Worm (Caenorhabditis elegans) whole organism, early embryonic: ENCODE results near the gene ZK1320.7.
"Not testable (repeated sequence)": the region's sequence is repeated elsewhere in the genome, so short reads cannot be mapped to it uniquely, and the experiment has no call there.

Source experiments
- B0310.2 ChIP-seq: sonication (generic microtip); optimal IDR thresholded peaks from 2 replicates; lab custom pipeline; 2016; ENCODE audit warnings: mild to moderate bottlenecking, missing genetic modification characterization, missing compliant biosample characterization
- F13C5.2 ChIP-seq: sonication (generic microtip); optimal IDR thresholded peaks from 2 replicates; lab custom pipeline; 2017; ENCODE audit warnings: mild to moderate bottlenecking, missing genetic modification characterization, inconsistent platforms, missing compliant biosample characterization
- aly-1 ChIP-seq: sonication (generic microtip); optimal IDR thresholded peaks from 2 replicates; lab custom pipeline; 2016; ENCODE audit warnings: missing genetic modification characterization, missing compliant biosample characterization
- ama-1 ChIP-seq: fragments of 150-350 bp; optimal IDR thresholded peaks from 2 replicates; lab custom pipeline; 2014
- ceh-13 ChIP-seq: fragments of 200-800 bp; sonication (Bioruptor generic); optimal IDR thresholded peaks from 2 replicates; lab custom pipeline; 2018; ENCODE audit warnings: mild to moderate bottlenecking, missing genetic modification characterization, missing compliant biosample characterization
- ceh-36 ChIP-seq: sonication (generic microtip); optimal IDR thresholded peaks from 2 replicates; lab custom pipeline; 2016; ENCODE audit warnings: missing genetic modification characterization, inconsistent platforms, missing compliant biosample characterization
- ets-7 ChIP-seq: sonication (generic microtip); optimal IDR thresholded peaks from 2 replicates; lab custom pipeline; 2016; ENCODE audit warnings: missing genotype, missing genetic modification characterization, missing compliant biosample characterization
- flt-1 ChIP-seq: fragments of 200-800 bp; sonication (Bioruptor generic); IDR thresholded peaks from 2 replicates; pipeline ENCODE4 v1.3.6; 2022; ENCODE audit warnings: missing genetic modification characterization, missing compliant biosample characterization
- hmbx-1 ChIP-seq: sonication (generic microtip); optimal IDR thresholded peaks from 2 replicates; lab custom pipeline; 2016; ENCODE audit warnings: mild to moderate bottlenecking, missing genetic modification characterization, missing compliant biosample characterization
- hmg-4 ChIP-seq: fragments of 200-800 bp; sonication (Bioruptor generic); optimal IDR thresholded peaks from 2 replicates; lab custom pipeline; 2018; ENCODE audit warnings: mild to moderate bottlenecking, missing genetic modification characterization, missing compliant biosample characterization
- hnd-1 ChIP-seq: sonication (generic microtip); optimal IDR thresholded peaks from 2 replicates; lab custom pipeline; 2016; ENCODE audit warnings: missing genetic modification characterization, missing compliant biosample characterization
- pes-1 ChIP-seq: fragments of 200-800 bp; sonication (Bioruptor generic); IDR thresholded peaks from 2 replicates; pipeline ENCODE4 v1.3.6; 2022; ENCODE audit warnings: missing genetic modification reagents, missing genetic modification characterization, missing compliant biosample characterization
- scrt-1 ChIP-seq: fragments of 200-800 bp; sonication (Bioruptor generic); IDR thresholded peaks from 2 replicates; pipeline ENCODE4 v1.3.6; 2022; ENCODE audit warnings: missing genetic modification characterization, missing compliant biosample characterization
- sea-1 ChIP-seq: fragments of 200-800 bp; sonication (Bioruptor generic); conservative IDR thresholded peaks from 2 replicates; pipeline ENCODE4 v1.3.6; 2022; ENCODE audit warnings: missing genetic modification characterization, missing compliant biosample characterization
- tbx-11 ChIP-seq: fragments of 200-800 bp; sonication (Bioruptor generic); IDR thresholded peaks from 2 replicates; pipeline ENCODE4 v1.3.6; 2022; ENCODE audit warnings: missing genetic modification characterization, missing compliant biosample characterization
- tbx-37 ChIP-seq: fragments of 200-800 bp; sonication (Bioruptor generic); conservative IDR thresholded peaks from 2 replicates; pipeline ENCODE4 v1.3.6; 2022; ENCODE audit warnings: missing genetic modification reagents, missing genetic modification characterization, missing compliant biosample characterization
- tra-4 ChIP-seq: sonication (generic microtip); optimal IDR thresholded peaks from 2 replicates; lab custom pipeline; 2017; ENCODE audit warnings: missing genetic modification characterization, missing compliant biosample characterization

ZK1320.7 gene

DNA sequence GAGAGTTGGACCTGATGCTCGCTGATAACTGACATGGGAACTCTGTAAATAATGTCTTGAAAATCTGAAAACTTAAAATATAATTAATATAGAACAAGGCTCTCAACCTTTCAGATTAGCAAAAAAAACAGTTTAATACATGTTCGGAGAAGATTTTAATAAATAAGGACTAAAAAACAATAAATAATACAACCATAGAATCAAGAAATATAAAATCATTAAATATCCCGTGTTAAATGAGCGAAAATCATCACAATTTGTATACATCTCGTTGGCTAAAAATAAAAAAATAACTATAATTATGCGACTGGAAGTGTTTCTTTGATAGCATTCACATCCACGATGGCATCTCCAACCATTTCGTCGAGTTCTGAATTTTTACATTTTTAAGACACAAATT, 33.3 kb downstream of the ZK1320.7 start, which contains the start of gene Y53C12A.10:
TSS of gene Y53C12A.10 (minus strand) at position 101 of the 400 bp plus-strand sequence.
- TF ChIP-seq B0310.2 (tag; lab: Kevin White, UChicago) = no peak

DNA sequence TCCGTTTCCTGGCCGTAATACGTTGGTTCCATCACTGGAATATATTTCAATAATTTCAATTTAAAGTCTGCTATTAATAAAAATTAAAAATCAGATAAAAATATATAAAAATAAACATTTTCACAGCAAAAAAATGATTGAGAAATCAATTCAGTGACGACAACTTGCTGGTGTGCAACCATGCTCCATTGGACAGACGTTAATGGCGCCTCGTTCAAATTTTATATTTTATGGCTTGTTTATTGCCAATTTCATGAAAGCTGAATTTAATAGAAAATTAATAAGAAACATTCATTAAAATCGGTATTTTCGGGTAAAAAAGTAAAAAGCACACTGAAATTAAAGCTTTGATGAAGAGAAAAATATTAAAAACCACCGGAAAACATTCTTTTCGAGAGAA, 34.8 kb downstream of the ZK1320.7 start, which contains the start of gene Y53C12A.3:
TSS of gene Y53C12A.3 (minus strand) at position 34 of the 400 bp plus-strand sequence.
- TF ChIP-seq hmg-4 (GFP tag; lab: Kevin White, UChicago) (no peak), aly-1 (tag; lab: Kevin White, UChicago) (no peak), scrt-1 (GFP tag; lab: Robert Waterston, UW) (no peak), F13C5.2 (peak; percentile 16)

DNA sequence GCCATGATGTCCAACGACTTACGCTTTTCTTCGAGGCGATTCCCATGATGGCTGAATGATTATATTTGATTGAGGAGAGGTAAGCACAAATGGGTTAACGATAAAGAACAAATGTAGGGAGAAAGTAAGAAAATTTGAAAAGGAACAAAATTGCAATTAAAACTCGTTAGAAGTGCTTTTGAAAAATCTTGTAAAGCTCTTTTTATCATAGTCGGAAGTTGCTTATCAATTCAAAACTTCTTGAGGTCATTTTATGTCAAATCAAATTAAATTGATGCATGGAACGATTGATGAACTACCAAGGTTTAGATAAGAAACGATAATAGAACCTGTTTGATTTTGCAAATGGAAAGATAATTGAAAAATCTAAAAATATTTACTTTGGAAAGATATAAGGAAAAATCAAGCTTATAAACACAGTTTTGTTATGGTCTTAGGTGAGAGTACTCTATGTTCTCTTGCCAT, 37.5 kb downstream of the ZK1320.7 start, which contains the start of gene glt-5:
TSS of gene glt-5 (minus strand) at position 51 of the 465 bp plus-strand sequence.
- no peak for TF ChIP-seq F13C5.2
- no peak for TF ChIP-seq hnd-1 (tag; lab: Kevin White, UChicago)
- TF ChIP-seq ama-1 (lab: Kevin White, UChicago) = no peak
- TF ChIP-seq tra-4 = no peak
- no peak for TF ChIP-seq scrt-1 (GFP tag; lab: Robert Waterston, UW)
- no peak for TF ChIP-seq flt-1
- TF ChIP-seq hmbx-1 = no peak
- no peak for TF ChIP-seq hmg-4 (GFP tag; lab: Kevin White, UChicago)
- no peak for TF ChIP-seq tbx-37
- no peak for TF ChIP-seq B0310.2 (tag; lab: Kevin White, UChicago)
- TF ChIP-seq ceh-36 (tag; lab: Kevin White, UChicago) = no peak
- TF ChIP-seq aly-1 (tag; lab: Kevin White, UChicago) = no peak

DNA sequence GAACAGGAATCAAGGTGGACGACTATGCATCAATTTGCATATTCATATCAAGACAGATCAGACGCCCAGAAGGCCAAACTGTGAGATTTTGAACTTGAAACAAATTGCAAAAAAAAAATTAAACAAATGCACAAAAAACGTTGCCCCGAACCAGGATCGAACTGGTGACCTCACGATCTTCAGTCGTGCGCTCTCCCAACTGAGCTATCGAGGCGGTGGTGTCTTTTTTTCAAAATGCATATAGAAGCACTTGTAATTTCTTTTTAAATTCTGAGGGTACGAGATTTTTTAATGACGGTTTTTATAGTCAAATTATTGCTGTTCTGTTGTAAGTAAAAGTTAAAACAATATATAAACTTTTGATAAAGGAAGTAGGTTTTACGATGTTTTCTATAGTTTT, 41.7 kb downstream of the ZK1320.7 start:
- TF ChIP-seq ama-1 (lab: Kevin White, UChicago) (no peak), aly-1 (tag; lab: Kevin White, UChicago) (no peak), ceh-13 (GFP tag; lab: Kevin White, UChicago) (no peak), tbx-11 (no peak), tbx-37 (no peak), scrt-1 (GFP tag; lab: Robert Waterston, UW) (0 out of 2 replicates have a peak, but pooled peaks have one; percentile 27), sea-1 (0 out of 2 replicates have a peak, but pooled peaks have one; percentile 28), F13C5.2 (no peak)

DNA sequence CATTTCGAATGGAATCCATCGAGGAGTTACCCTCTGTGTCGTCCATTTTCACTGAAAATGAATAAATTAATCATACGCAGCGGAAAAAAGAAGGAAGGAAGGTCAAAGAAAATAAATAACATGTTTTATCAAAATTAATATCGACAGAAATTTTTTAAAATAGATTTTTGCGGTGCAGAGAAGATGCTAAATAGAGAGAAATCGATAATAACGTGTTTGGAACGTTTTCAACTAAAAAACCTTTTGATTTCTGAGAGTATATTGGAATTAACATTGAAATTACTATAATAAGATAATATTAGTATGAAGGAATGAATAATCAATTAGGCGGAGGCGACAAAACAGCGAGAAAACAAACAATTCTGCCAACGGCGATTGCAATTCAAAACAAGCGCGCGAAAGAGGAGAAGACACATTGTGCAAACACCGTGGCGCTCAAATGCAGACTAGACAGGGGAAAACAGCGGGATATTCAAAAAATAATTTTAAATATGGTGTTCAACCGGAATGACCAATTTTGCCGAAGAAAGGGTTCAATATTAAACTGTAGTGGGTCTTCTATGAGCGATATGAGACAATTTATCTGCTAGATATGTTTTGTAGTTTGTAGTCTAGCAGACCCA, 45.1 kb downstream of the ZK1320.7 start, which contains the start of gene wee-1.3:
TSS of gene wee-1.3 (minus strand) at position 51 of the 623 bp plus-strand sequence.
- TF ChIP-seq pes-1 (GFP tag; lab: Robert Waterston, UW) (no peak), hnd-1 (tag; lab: Kevin White, UChicago) (no peak), ama-1 (lab: Kevin White, UChicago) (no peak), hmg-4 (GFP tag; lab: Kevin White, UChicago) (peak; percentile 40), hmbx-1 (no peak), tbx-37 (peak; percentile 7; the same call in 1 of the 2 replicates), F13C5.2 (peak; percentile 74), B0310.2 (tag; lab: Kevin White, UChicago) (no peak), ets-7 (tag; lab: Kevin White, UChicago) (no peak), ceh-13 (GFP tag; lab: Kevin White, UChicago) (no peak), flt-1 (no peak), tra-4 (no peak), sea-1 (no peak), tbx-11 (no peak), ceh-36 (tag; lab: Kevin White, UChicago) (no peak), aly-1 (tag; lab: Kevin White, UChicago) (no peak), scrt-1 (GFP tag; lab: Robert Waterston, UW) (no peak)

DNA sequence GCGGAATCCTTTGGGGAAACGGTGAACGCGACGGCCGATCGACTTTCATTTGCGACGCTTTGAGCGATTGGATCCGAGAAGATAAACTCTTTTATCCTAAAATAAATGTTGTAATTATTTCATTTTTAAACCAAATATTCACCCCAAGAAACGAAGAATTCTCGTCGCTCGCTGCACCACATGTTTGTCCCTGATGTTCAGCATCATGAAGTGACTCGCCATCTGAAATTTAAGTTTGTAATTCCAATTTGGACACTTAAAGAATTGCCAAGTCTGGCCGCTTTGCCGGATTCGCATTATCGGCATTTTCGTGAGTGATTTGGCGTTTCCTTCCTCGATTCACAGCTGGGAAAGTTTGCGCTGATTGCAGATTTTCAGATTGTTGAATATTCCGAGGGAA, 46.5 kb downstream of the ZK1320.7 start, which contains the start of gene Y53C12A.6:
TSS of gene Y53C12A.6 (minus strand) at position 101 of the 400 bp plus-strand sequence.
- TF ChIP-seq sea-1 (no peak), tra-4 (no peak), ceh-13 (GFP tag; lab: Kevin White, UChicago) (no peak), ama-1 (lab: Kevin White, UChicago) (no peak), ceh-36 (tag; lab: Kevin White, UChicago) (no peak), aly-1 (tag; lab: Kevin White, UChicago) (no peak), B0310.2 (tag; lab: Kevin White, UChicago) (no peak), ets-7 (tag; lab: Kevin White, UChicago) (no peak), hmbx-1 (no peak), hnd-1 (tag; lab: Kevin White, UChicago) (no peak)

DNA sequence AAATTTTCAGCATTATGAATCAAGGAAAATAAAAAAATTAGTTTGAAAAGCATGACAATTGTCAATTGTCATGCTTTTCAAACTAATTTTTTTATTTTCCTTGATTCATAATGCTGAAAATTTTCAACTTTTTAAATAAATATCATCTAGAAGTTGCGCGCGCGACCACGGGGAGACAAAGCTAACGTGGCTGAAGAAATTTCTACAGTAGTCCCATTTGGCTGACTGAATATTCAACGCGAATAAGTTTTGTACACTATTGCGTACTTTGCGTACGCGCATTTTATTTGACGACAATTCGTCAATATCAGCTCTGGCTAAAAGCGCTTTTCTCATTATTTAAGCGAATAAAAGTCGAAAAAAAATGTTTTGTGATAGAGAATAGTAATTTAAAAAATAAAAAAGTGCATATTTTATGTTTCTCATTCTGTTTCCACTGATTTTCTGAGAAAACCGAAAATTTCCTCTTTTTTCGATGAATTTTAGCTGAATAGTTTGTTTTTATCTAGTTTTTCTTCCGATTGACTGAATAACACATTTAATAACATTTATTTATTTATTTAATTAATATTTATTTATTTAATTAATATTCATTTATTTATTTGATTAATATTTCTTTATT, 47.3 kb downstream of the ZK1320.7 start, which contains the start of gene Y53C12A.11:
TSS of gene Y53C12A.11 (minus strand) at position 68 of the 622 bp plus-strand sequence.
- not testable (repeated sequence) for TF ChIP-seq F13C5.2; tra-4; scrt-1 (GFP tag; lab: Robert Waterston, UW)
